Fruit fly (Drosophila melanogaster): Measurements from ENCODE around the gene Sfp24Bd.

Sfp24Bd gene

dm6 chr2L:3618818-3619362, 50.0 kb downstream of the Sfp24Bd start, which contains the start of gene Ugt36A1 (continued):
- TF ChIP-seq Dbx (GFP tag; IDR thresholded peaks at IDR 0.05) (no peak), BtbVII (GFP tag; optimal IDR thresholded peaks at IDR 0.05) (no peak), MBD-R2 (GFP tag; IDR thresholded peaks at IDR 0.05) (peak; percentile 18; the same call in 1 of the 2 replicates), CG30431 (GFP tag; optimal IDR thresholded peaks at IDR 0.05) (no peak), sisA (GFP tag; IDR thresholded peaks at IDR 0.05) (no peak), cas (GFP tag; IDR thresholded peaks at IDR 0.05) (no peak), Drgx (GFP tag; IDR thresholded peaks at IDR 0.05) (no peak), HLH4C (GFP tag; IDR thresholded peaks at IDR 0.05; ENCODE audit: partially characterized antibody) (peak; percentile 89), lola (GFP tag; optimal IDR thresholded peaks at IDR 0.05) (no peak), bowl (GFP tag; IDR thresholded peaks at IDR 0.05) (no peak), CG14965 (GFP tag; optimal IDR thresholded peaks at IDR 0.05; ENCODE audit: borderline replicate concordance) (no peak), pnt (GFP tag; optimal IDR thresholded peaks at IDR 0.05) (no peak), ttk (GFP tag; IDR thresholded peaks at IDR 0.05) (no peak), CG4820 (GFP tag; optimal IDR thresholded peaks at IDR 0.05) (no peak), Oli (tag; optimal IDR thresholded peaks at IDR 0.05) (no peak), CG4282 (GFP tag; optimal IDR thresholded peaks at IDR 0.05) (no peak), sima (GFP tag; optimal IDR thresholded peaks at IDR 0.05) (no peak), Ssrp (tag; optimal IDR thresholded peaks at IDR 0.05) (no peak), ci (GFP tag; IDR thresholded peaks at IDR 0.05) (no peak), grn (GFP tag; optimal IDR thresholded peaks at IDR 0.05) (peak; percentile 93), gce (GFP tag; IDR thresholded peaks at IDR 0.05) (no peak), Dip2 (GFP tag; IDR thresholded peaks at IDR 0.05) (peak; percentile 89), HmgZ (tag; optimal IDR thresholded peaks at IDR 0.05) (peak; percentile 18), CG2129 (GFP tag; IDR thresholded peaks at IDR 0.05; ENCODE audit: partially characterized antibody) (peak; percentile 66), MTF-1 (GFP tag; optimal IDR thresholded peaks at IDR 0.05; ENCODE audit: borderline replicate concordance) (no peak), klu (GFP tag; IDR thresholded peaks at IDR 0.05) (no peak), CG30020 (tag; optimal IDR thresholded peaks at IDR 0.05) (no peak), jing (GFP tag; optimal IDR thresholded peaks at IDR 0.05) (no peak), CHES-1-like (GFP tag; optimal IDR thresholded peaks at IDR 0.05) (no peak), CG5180 (GFP tag; optimal IDR thresholded peaks at IDR 0.05) (peak; percentile 47), nmo (GFP tag; optimal IDR thresholded peaks at IDR 0.05) (no peak), Gsc (GFP tag; IDR thresholded peaks at IDR 0.05) (no peak), CG11247 (GFP tag; IDR thresholded peaks at IDR 0.05) (no peak), vnd (GFP tag; IDR thresholded peaks at IDR 0.05; ENCODE audit: partially characterized antibody) (peak; percentile 53; the same call in 2 of the 3 replicates), Pdp1 (GFP tag; optimal IDR thresholded peaks at IDR 0.05) (peak in 1 of 2 experiments; percentile 95), inv (GFP tag; IDR thresholded peaks at IDR 0.05; ENCODE audit: partially characterized antibody) (peak; percentile 54), Nf-YB (GFP tag; optimal IDR thresholded peaks at IDR 0.05) (peak; percentile 56), grau (tag; optimal IDR thresholded peaks at IDR 0.05) (no peak), sug (tag; optimal IDR thresholded peaks at IDR 0.05) (no peak), CG17186 (GFP tag; optimal IDR thresholded peaks at IDR 0.05) (no peak), CG11398 (GFP tag; optimal IDR thresholded peaks at IDR 0.05) (no peak), CG7839 (tag; optimal IDR thresholded peaks at IDR 0.05) (no peak), lmd (GFP tag; IDR thresholded peaks at IDR 0.05) (no peak), CG5953 (GFP tag; IDR thresholded peaks at IDR 0.05) (no peak), Side (GFP tag; optimal IDR thresholded peaks at IDR 0.05) (no peak), CG4360 (GFP tag; IDR thresholded peaks at IDR 0.05) (peak; percentile 81; the same call in 1 of the 2 replicates), ap (GFP tag; IDR thresholded peaks at IDR 0.05) (no peak), nau (GFP tag; optimal IDR thresholded peaks at IDR 0.05) (no peak), CG6791 (GFP tag; IDR thresholded peaks at IDR 0.05; ENCODE audit: partially characterized antibody) (peak; percentile 81), so (GFP tag; IDR thresholded peaks at IDR 0.05) (no peak), cad (GFP tag; optimal IDR thresholded peaks at IDR 0.05) (no peak)
